Worm (Caenorhabditis elegans) whole organism, mixed stage, embryonic: ENCODE data around the gene B0024.15.

Source experiments
- M03D4.4 ChIP-seq: sonication (generic microtip); optimal IDR thresholded peaks from 2 replicates; lab custom pipeline; 2017; ENCODE audit warnings: mild to moderate bottlenecking, missing genetic modification characterization, missing compliant biosample characterization
- bed-3 ChIP-seq: fragments of 200-800 bp; sonication (Bioruptor generic); optimal IDR thresholded peaks from 3 replicates; lab custom pipeline; 2018; ENCODE audit warnings: mild to moderate bottlenecking, missing genetic modification characterization, moderate library complexity, missing compliant biosample characterization
- blmp-1 ChIP-seq: fragments of 150-350 bp; optimal IDR thresholded peaks from 2 replicates; lab custom pipeline; 2014; ENCODE audit warnings: missing biosample characterization, missing genetic modification characterization
- ceh-43 ChIP-seq: fragments of 200-800 bp; sonication (Bioruptor generic); optimal IDR thresholded peaks from 2 replicates; lab custom pipeline; 2018; ENCODE audit warnings: mild to moderate bottlenecking, missing genetic modification characterization, moderate library complexity, missing compliant biosample characterization
- ceh-83 ChIP-seq: fragments of 200-800 bp; sonication (Bioruptor generic); optimal IDR thresholded peaks from 2 replicates; lab custom pipeline; 2018; ENCODE audit warnings: mild to moderate bottlenecking, missing genetic modification characterization, missing compliant biosample characterization
- ces-1 ChIP-seq: fragments of 150-350 bp; optimal IDR thresholded peaks from 2 replicates; lab custom pipeline; 2014; ENCODE audit warnings: missing biosample characterization, missing genetic modification reagents, missing genetic modification characterization
- cnd-1 ChIP-seq: fragments of 200-800 bp; sonication (Bioruptor generic); optimal IDR thresholded peaks from 2 replicates; lab custom pipeline; 2018; ENCODE audit warnings: mild to moderate bottlenecking, missing genetic modification characterization, missing compliant biosample characterization
- drap-1 ChIP-seq: fragments of 200-800 bp; sonication (Bioruptor generic); optimal IDR thresholded peaks from 3 replicates; lab custom pipeline; 2018; ENCODE audit warnings: mild to moderate bottlenecking, missing genetic modification characterization, missing compliant biosample characterization
- elt-1 ChIP-seq: sonication (generic microtip); optimal IDR thresholded peaks from 2 replicates; lab custom pipeline; 2017; ENCODE audit warnings: missing genetic modification characterization, mild to moderate bottlenecking, missing compliant biosample characterization, antibody characterized with exemption, moderate library complexity, borderline replicate concordance; ENCODE audit not compliant: insufficient read depth
- elt-3 ChIP-seq: fragments of 150-350 bp; optimal IDR thresholded peaks from 2 replicates; lab custom pipeline; 2014; ENCODE audit warnings: missing biosample characterization, missing genetic modification characterization
- flh-1 ChIP-seq: fragments of 200-800 bp; sonication (Bioruptor generic); optimal IDR thresholded peaks from 2 replicates; lab custom pipeline; 2018; ENCODE audit warnings: mild to moderate bottlenecking, missing genetic modification characterization, moderate library complexity, missing compliant biosample characterization
- ham-2 ChIP-seq: fragments of 200-800 bp; sonication (Bioruptor generic); optimal IDR thresholded peaks from 2 replicates; lab custom pipeline; 2018; ENCODE audit warnings: mild to moderate bottlenecking, missing genetic modification characterization, missing compliant biosample characterization
- hlh-1 ChIP-seq: fragments of 150-350 bp; optimal IDR thresholded peaks from 2 replicates; lab custom pipeline; 2014; ENCODE audit warnings: missing biosample characterization, missing genetic modification reagents, missing genetic modification characterization
- lin-13 ChIP-seq: fragments of 150-350 bp; optimal IDR thresholded peaks from 2 replicates; lab custom pipeline; 2014; ENCODE audit warnings: missing biosample characterization, missing genetic modification characterization
- lin-32 ChIP-seq: fragments of 200-800 bp; sonication (Bioruptor generic); optimal IDR thresholded peaks from 2 replicates; lab custom pipeline; 2018; ENCODE audit warnings: mild to moderate bottlenecking, missing genetic modification characterization, missing compliant biosample characterization
- mab-5 ChIP-seq: fragments of 150-350 bp; optimal IDR thresholded peaks from 2 replicates; lab custom pipeline; 2014; ENCODE audit warnings: missing biosample characterization, missing genetic modification characterization
- mep-1 ChIP-seq: fragments of 150-350 bp; optimal IDR thresholded peaks from 2 replicates; lab custom pipeline; 2017; ENCODE audit warnings: missing biosample characterization, missing genetic modification reagents, missing genetic modification characterization, inconsistent platforms
- mls-2 ChIP-seq: sonication (generic microtip); optimal IDR thresholded peaks from 2 replicates; lab custom pipeline; 2016; ENCODE audit warnings: mild to moderate bottlenecking, missing genetic modification characterization, moderate library complexity, missing compliant biosample characterization
- nhr-12 ChIP-seq: fragments of 150-350 bp; optimal IDR thresholded peaks from 2 replicates; lab custom pipeline; 2014; ENCODE audit warnings: missing biosample characterization, missing genetic modification characterization
- nhr-237 ChIP-seq: fragments of 150-350 bp; optimal IDR thresholded peaks from 2 replicates; lab custom pipeline; 2014; ENCODE audit warnings: missing biosample characterization, missing genetic modification characterization
- nhr-76 ChIP-seq: sonication (generic microtip); optimal IDR thresholded peaks from 2 replicates; lab custom pipeline; 2017; ENCODE audit warnings: missing biosample characterization, missing genetic modification characterization
- pha-4 ChIP-seq: fragments of 150-350 bp; optimal IDR thresholded peaks from 2 replicates; lab custom pipeline; 2018; ENCODE audit warnings: missing biosample characterization, missing genetic modification reagents, missing genetic modification characterization
- sem-2 ChIP-seq: fragments of 200-800 bp; sonication (Bioruptor generic); optimal IDR thresholded peaks from 2 replicates; lab custom pipeline; 2018; ENCODE audit warnings: mild to moderate bottlenecking, missing genetic modification characterization, missing compliant biosample characterization
- snpc-4 ChIP-seq: fragments of 150-350 bp; optimal IDR thresholded peaks from 2 replicates; lab custom pipeline; 2014; ENCODE audit warnings: missing biosample characterization, missing genetic modification characterization
- sptf-1 ChIP-seq: sonication (generic microtip); optimal IDR thresholded peaks from 2 replicates; lab custom pipeline; 2017; ENCODE audit warnings: mild to moderate bottlenecking, missing genetic modification characterization, moderate library complexity, missing compliant biosample characterization
- tbx-8 ChIP-seq: fragments of 200-800 bp; sonication (Bioruptor generic); optimal IDR thresholded peaks from 2 replicates; lab custom pipeline; 2018; ENCODE audit warnings: mild to moderate bottlenecking, missing genetic modification characterization, moderate library complexity, missing compliant biosample characterization
- unc-120 ChIP-seq: sonication (generic microtip); optimal IDR thresholded peaks from 2 replicates; lab custom pipeline; 2017; ENCODE audit warnings: missing genetic modification characterization, missing compliant biosample characterization; ENCODE audit not compliant: poor library complexity, severe bottlenecking
- unc-62 ChIP-seq: fragments of 150-350 bp; optimal IDR thresholded peaks from 2 replicates; lab custom pipeline; 2014; ENCODE audit warnings: missing biosample characterization, missing genetic modification reagents, missing genetic modification characterization
- zip-8 ChIP-seq: fragments of 150-350 bp; optimal IDR thresholded peaks from 2 replicates; lab custom pipeline; 2014; ENCODE audit warnings: missing biosample characterization, missing genetic modification characterization
- ztf-11 ChIP-seq: fragments of 150-350 bp; optimal IDR thresholded peaks from 2 replicates; lab custom pipeline; 2014; ENCODE audit warnings: missing biosample characterization, missing genetic modification characterization

The B0024.15 gene

ce11 chrV:10276038-10276437 lies 13.8 kb upstream of the B0024.15 start:
- TF ChIP-seq sptf-1 (no peak), mab-5 (no peak), mls-2 (tag; lab: Kevin White, UChicago) (no peak), lin-13 (tag; lab: Kevin White, UChicago) (no peak), bed-3 (GFP tag; lab: Kevin White, UChicago) (no peak), mep-1 (no peak), elt-1 (tag; lab: Kevin White, UChicago) (no peak), elt-3 (tag; lab: Kevin White, UChicago) (no peak), flh-1 (GFP tag; lab: Kevin White, UChicago) (no peak), lin-32 (GFP tag; lab: Kevin White, UChicago) (no peak), ces-1 (GFP tag; lab: Kevin White, UChicago) (no peak), M03D4.4 (tag; lab: Kevin White, UChicago) (no peak), cnd-1 (no peak), tbx-8 (GFP tag; lab: Kevin White, UChicago) (no peak), pha-4 (no peak), nhr-76 (tag; lab: Kevin White, UChicago) (no peak), unc-120 (no peak), ceh-43 (GFP tag; lab: Kevin White, UChicago) (no peak), sem-2 (GFP tag; lab: Kevin White, UChicago) (no peak)

ce11 chrV:10277579-10277978 lies 12.3 kb upstream of the B0024.15 start, which contains the start of gene lys-1:
Gene lys-1, plus strand, starts transcription at chrV:10277904.
- TF ChIP-seq blmp-1: no peak
- TF ChIP-seq lin-32 (GFP tag; lab: Kevin White, UChicago): no peak
- TF ChIP-seq cnd-1: no peak
- no peak for TF ChIP-seq nhr-76 (tag; lab: Kevin White, UChicago)
- TF ChIP-seq unc-120: no peak
- TF ChIP-seq sem-2 (GFP tag; lab: Kevin White, UChicago): no peak
- TF ChIP-seq nhr-12: no peak
- no peak for TF ChIP-seq ztf-11 (tag; lab: Kevin White, UChicago)
- TF ChIP-seq unc-62 (GFP tag; lab: Kevin White, UChicago): no peak
- no peak for TF ChIP-seq elt-1 (tag; lab: Kevin White, UChicago)
- TF ChIP-seq ceh-83: no peak
- TF ChIP-seq, all 35 proteins: peak for 0

- TF ChIP-seq drap-1 (GFP tag; lab: Kevin White, UChicago) (no peak), elt-1 (tag; lab: Kevin White, UChicago) (no peak), nhr-76 (tag; lab: Kevin White, UChicago) (no peak), tbx-8 (GFP tag; lab: Kevin White, UChicago) (no peak), elt-3 (tag; lab: Kevin White, UChicago) (no peak), zip-8 (no peak), cnd-1 (no peak), ham-2 (no peak), nhr-12 (no peak), unc-62 (GFP tag; lab: Kevin White, UChicago) (no peak), pha-4 (no peak), hlh-1 (tag; lab: Kevin White, UChicago) (no peak), flh-1 (GFP tag; lab: Kevin White, UChicago) (no peak)
These were observed 9.7 kb upstream of the B0024.15 start for ce11 chrV:10280112-10280511.

- TF ChIP-seq ztf-11 (tag; lab: Kevin White, UChicago) (no peak), lin-13 (tag; lab: Kevin White, UChicago) (no peak), nhr-76 (tag; lab: Kevin White, UChicago) (no peak), drap-1 (GFP tag; lab: Kevin White, UChicago) (no peak), ceh-83 (no peak), elt-3 (tag; lab: Kevin White, UChicago) (no peak), ceh-43 (GFP tag; lab: Kevin White, UChicago) (no peak), sem-2 (GFP tag; lab: Kevin White, UChicago) (no peak), tbx-8 (GFP tag; lab: Kevin White, UChicago) (no peak), flh-1 (GFP tag; lab: Kevin White, UChicago) (no peak), nhr-237 (tag; lab: Kevin White, UChicago) (no peak), M03D4.4 (tag; lab: Kevin White, UChicago) (no peak), snpc-4 (tag; lab: Kevin White, UChicago) (no peak)
These were observed 8.5 kb upstream of the B0024.15 start, which contains the start of gene lys-2 for ce11 chrV:10281374-10281773. Gene lys-2, minus strand, starts transcription at chrV:10281474.

- TF ChIP-seq ham-2 (no peak), ces-1 (GFP tag; lab: Kevin White, UChicago) (no peak), elt-1 (tag; lab: Kevin White, UChicago) (no peak), mep-1 (no peak), blmp-1 (no peak)
These were observed 6.4 kb upstream of the B0024.15 start, which contains the start of gene lys-3 for ce11 chrV:10283444-10283843. Gene lys-3, minus strand, starts transcription at chrV:10283544.
